Fruit fly (Drosophila melanogaster) whole organism, embryonic: ENCODE data around the gene Alp4.
A peak's percentile ranks its signal among the peaks of the same experiment; 100 is the strongest.

Source experiments
- ATbp ChIP-seq: fragments of 200-800 bp; sonication (Bioruptor generic); optimal IDR thresholded peaks from 2 replicates; lab custom pipeline; 2017; ENCODE audit warnings: missing biosample characterization, mild to moderate bottlenecking, missing genetic modification characterization, missing genetic modification reagents
- Abd-B ChIP-seq: fragments of 200-800 bp; sonication (Bioruptor generic); optimal IDR thresholded peaks from 2 replicates; lab custom pipeline; 2018; ENCODE audit warnings: missing biosample characterization, mild to moderate bottlenecking, missing genetic modification characterization, moderate library complexity
- Atf6 ChIP-seq: fragments of 200-800 bp; sonication (Bioruptor generic); IDR thresholded peaks from 2 replicates; pipeline ENCODE4 v1.3.6; 2022; ENCODE audit warnings: missing biosample characterization, missing genetic modification characterization
- B-H1 ChIP-seq: fragments of 200-800 bp; sonication (Bioruptor generic); IDR thresholded peaks from 3 replicates; pipeline ENCODE4 v1.3.6; 2022; ENCODE audit warnings: missing biosample characterization, missing genetic modification characterization
- Blimp-1 ChIP-seq: fragments of 200-800 bp; sonication (Bioruptor generic); optimal IDR thresholded peaks from 3 replicates; lab custom pipeline; 2018; ENCODE audit warnings: missing biosample characterization, missing genetic modification characterization, mild to moderate bottlenecking, moderate library complexity, missing genetic modification reagents
- CG10321 ChIP-seq: fragments of 200-800 bp; sonication (Bioruptor generic); IDR thresholded peaks from 2 replicates; pipeline ENCODE4 v1.3.6; 2022; ENCODE audit warnings: missing biosample characterization, missing genetic modification characterization
- CG10565 ChIP-seq: fragments of 200-800 bp; sonication (Bioruptor generic); optimal IDR thresholded peaks from 3 replicates; lab custom pipeline; 2016; ENCODE audit warnings: missing biosample characterization, mild to moderate bottlenecking, missing genetic modification characterization
- CG1233 ChIP-seq: fragments of 200-800 bp; sonication (Bioruptor generic); optimal IDR thresholded peaks from 4 replicates; lab custom pipeline; 2018; ENCODE audit warnings: missing biosample characterization, mild to moderate bottlenecking, missing genetic modification characterization
- CG12744 ChIP-seq: fragments of 200-800 bp; sonication (Bioruptor generic); optimal IDR thresholded peaks from 2 replicates; lab custom pipeline; 2016; ENCODE audit warnings: missing biosample characterization, missing genetic modification characterization
- CG15479 ChIP-seq: fragments of 200-800 bp; sonication (Bioruptor generic); optimal IDR thresholded peaks from 3 replicates; lab custom pipeline; 2019; ENCODE audit warnings: missing biosample characterization, mild to moderate bottlenecking, missing genetic modification characterization, moderate library complexity
- CG17568 ChIP-seq: fragments of 200-800 bp; sonication (Bioruptor generic); optimal IDR thresholded peaks from 2 replicates; lab custom pipeline; 2018; ENCODE audit warnings: missing biosample characterization, mild to moderate bottlenecking, missing genetic modification characterization, moderate library complexity
- CG17829 ChIP-seq: fragments of 200-800 bp; optimal IDR thresholded peaks from 2 replicates; lab custom pipeline; 2019; ENCODE audit warnings: missing biosample characterization, mild to moderate bottlenecking, missing genetic modification characterization, moderate library complexity
- CG18011 ChIP-seq: fragments of 200-800 bp; sonication (Bioruptor generic); optimal IDR thresholded peaks from 2 replicates; lab custom pipeline; 2017; ENCODE audit warnings: missing biosample characterization, missing genetic modification characterization, mild to moderate bottlenecking, moderate library complexity, missing genotype
- CG18262 ChIP-seq: fragments of 200-800 bp; optimal IDR thresholded peaks from 3 replicates; lab custom pipeline; 2019; ENCODE audit warnings: missing biosample characterization, mild to moderate bottlenecking, missing genetic modification characterization, moderate library complexity
- CG2889 ChIP-seq: fragments of 200-800 bp; sonication (Bioruptor generic); IDR thresholded peaks from 3 replicates; pipeline ENCODE4 v1.3.6; 2022; ENCODE audit warnings: missing biosample characterization, missing genetic modification characterization
- CG31388 ChIP-seq: fragments of 200-800 bp; sonication (Bioruptor generic); optimal IDR thresholded peaks from 2 replicates; lab custom pipeline; 2016; ENCODE audit warnings: missing biosample characterization, missing genetic modification characterization
- CG4617 ChIP-seq: fragments of 200-800 bp; sonication (Bioruptor generic); optimal IDR thresholded peaks from 3 replicates; lab custom pipeline; 2016; ENCODE audit warnings: missing biosample characterization, missing genetic modification characterization, borderline replicate concordance
- CG6765 ChIP-seq: fragments of 200-800 bp; sonication (Bioruptor generic); optimal IDR thresholded peaks from 3 replicates; lab custom pipeline; 2017; ENCODE audit warnings: missing biosample characterization, mild to moderate bottlenecking, missing genetic modification characterization
- CG7372 ChIP-seq: fragments of 200-800 bp; sonication (Bioruptor generic); IDR thresholded peaks from 2 replicates; pipeline ENCODE4 v1.3.6; 2022; ENCODE audit warnings: missing biosample characterization, missing genetic modification characterization
- CG8089 ChIP-seq: fragments of 200-800 bp; sonication (Bioruptor generic); optimal IDR thresholded peaks from 3 replicates; lab custom pipeline; 2016; ENCODE audit warnings: missing biosample characterization, missing genetic modification characterization
- CG9727 ChIP-seq: fragments of 200-800 bp; sonication (Bioruptor generic); optimal IDR thresholded peaks from 3 replicates; lab custom pipeline; 2017; ENCODE audit warnings: missing biosample characterization, mild to moderate bottlenecking, missing genetic modification characterization
- Dip3 ChIP-seq: fragments of 200-800 bp; sonication (Bioruptor generic); optimal IDR thresholded peaks from 3 replicates; lab custom pipeline; 2016; ENCODE audit warnings: missing biosample characterization, missing genetic modification characterization
- Dp ChIP-seq: fragments of 200-800 bp; sonication (Bioruptor generic); optimal IDR thresholded peaks from 2 replicates; lab custom pipeline; 2018; ENCODE audit warnings: missing biosample characterization, mild to moderate bottlenecking, missing genetic modification characterization, moderate library complexity
- Gug ChIP-seq: fragments of 200-800 bp; sonication (Bioruptor generic); IDR thresholded peaks from 4 replicates; pipeline ENCODE4 v1.3.6; 2022; ENCODE audit warnings: missing biosample characterization, missing genetic modification characterization
- HLH3B ChIP-seq: fragments of 200-800 bp; sonication (Bioruptor generic); IDR thresholded peaks from 2 replicates; pipeline ENCODE4 v1.3.6; 2022; ENCODE audit warnings: missing biosample characterization, missing genetic modification characterization
- Med ChIP-seq: fragments of 200-800 bp; sonication (Bioruptor generic); peaks from one replicate; lab custom pipeline; 2016; ENCODE audit warnings: missing biosample characterization, missing genetic modification characterization, mild to moderate bottlenecking, inconsistent platforms, moderate library complexity
- Myb ChIP-seq: fragments of 200-800 bp; sonication (Bioruptor generic); optimal IDR thresholded peaks from 2 replicates; lab custom pipeline; 2016; ENCODE audit warnings: missing biosample characterization, missing genetic modification characterization
- Neu2 ChIP-seq: fragments of 200-800 bp; sonication (Bioruptor generic); optimal IDR thresholded peaks from 3 replicates; lab custom pipeline; 2016; ENCODE audit warnings: missing biosample characterization, missing genetic modification characterization, borderline replicate concordance
- Rfx ChIP-seq: fragments of 200-800 bp; sonication (Bioruptor generic); IDR thresholded peaks from 2 replicates; pipeline ENCODE4 v1.3.6; 2022; ENCODE audit warnings: missing biosample characterization, missing genetic modification characterization
- Sin3A ChIP-seq: fragments of >200 bp; optimal IDR thresholded peaks from 2 replicates; lab custom pipeline; 2018
- bbx ChIP-seq: fragments of 200-800 bp; sonication (Bioruptor generic); IDR thresholded peaks from 2 replicates; pipeline ENCODE4 v1.3.6; 2022; ENCODE audit warnings: missing biosample characterization, missing genetic modification characterization; ENCODE audit not compliant: partially characterized antibody
- chm ChIP-seq: fragments of 200-800 bp; sonication (Bioruptor generic); IDR thresholded peaks from 2 replicates; pipeline ENCODE4 v1.3.6; 2022; ENCODE audit warnings: missing biosample characterization, missing genetic modification characterization
- chn ChIP-seq: fragments of 200-800 bp; sonication (Bioruptor generic); optimal IDR thresholded peaks from 2 replicates; lab custom pipeline; 2016; ENCODE audit warnings: missing biosample characterization, missing genetic modification characterization
- crc ChIP-seq: fragments of 200-800 bp; sonication (Bioruptor generic); optimal IDR thresholded peaks from 2 replicates; lab custom pipeline; 2016; ENCODE audit warnings: missing biosample characterization, missing genetic modification characterization
- dmrt11E ChIP-seq: fragments of 200-800 bp; sonication (Bioruptor generic); optimal IDR thresholded peaks from 3 replicates; lab custom pipeline; 2018; ENCODE audit warnings: missing biosample characterization, mild to moderate bottlenecking, missing genetic modification characterization, moderate library complexity
- ems ChIP-seq: fragments of 200-800 bp; sonication (Bioruptor generic); optimal IDR thresholded peaks from 3 replicates; lab custom pipeline; 2016; ENCODE audit warnings: missing biosample characterization, missing genetic modification characterization
- ewg ChIP-seq: fragments of 200-800 bp; sonication (Bioruptor generic); optimal IDR thresholded peaks from 3 replicates; lab custom pipeline; 2017; ENCODE audit warnings: mild to moderate bottlenecking, missing biosample characterization, missing genetic modification reagents, missing genetic modification characterization
- fru ChIP-seq: fragments of >200 bp; optimal IDR thresholded peaks from 2 replicates; lab custom pipeline; 2017
- gce ChIP-seq: fragments of 200-800 bp; sonication (Bioruptor generic); IDR thresholded peaks from 3 replicates; pipeline ENCODE4 v1.3.6; 2022; ENCODE audit warnings: missing biosample characterization, missing genetic modification characterization
- hbn ChIP-seq: fragments of 200-800 bp; sonication (Bioruptor generic); IDR thresholded peaks from 2 replicates; pipeline ENCODE4 v1.3.6; 2022; ENCODE audit warnings: missing biosample characterization, missing genetic modification characterization; ENCODE audit not compliant: partially characterized antibody
- jumu ChIP-seq: fragments of 200-800 bp; sonication (Bioruptor generic); optimal IDR thresholded peaks from 3 replicates; lab custom pipeline; 2016; ENCODE audit warnings: missing biosample characterization, missing genetic modification characterization
- knrl ChIP-seq: fragments of 200-800 bp; sonication (Bioruptor generic); IDR thresholded peaks from 3 replicates; pipeline ENCODE4 v1.3.6; 2022; ENCODE audit warnings: missing biosample characterization, missing genetic modification characterization; ENCODE audit not compliant: partially characterized antibody
- lmd ChIP-seq: fragments of 200-800 bp; sonication (Bioruptor generic); IDR thresholded peaks from 2 replicates; pipeline ENCODE4 v1.3.6; 2022; ENCODE audit warnings: missing biosample characterization, missing genetic modification characterization
- prd ChIP-seq, 3 experiments: fragments of >200 bp in 2 of 3; fragments of 200-800 bp in 1 of 3; sonication (Bioruptor generic) in 1 of 3; optimal IDR thresholded peaks in 2 of 3; IDR thresholded peaks in 1 of 3; 2 replicates in 2 of 3; 3 replicates in 1 of 3; pipeline versions ENCODE4 v1.3.6 to Lab custom; 2017 to 2022; ENCODE audit warnings: missing biosample characterization in 1 of 3, missing genetic modification characterization in 1 of 3
- psq ChIP-seq: fragments of 200-800 bp; sonication (Bioruptor generic); optimal IDR thresholded peaks from 2 replicates; lab custom pipeline; 2017; ENCODE audit warnings: missing biosample characterization, missing genetic modification characterization
- row ChIP-seq: fragments of 200-800 bp; sonication (Bioruptor generic); IDR thresholded peaks from 3 replicates; pipeline ENCODE4 v1.3.6; 2022; ENCODE audit warnings: missing biosample characterization, missing genetic modification characterization
- toy ChIP-seq: fragments of 200-800 bp; sonication (Bioruptor generic); IDR thresholded peaks from 2 replicates; pipeline ENCODE4 v1.3.6; 2022; ENCODE audit warnings: missing biosample characterization, missing genetic modification characterization
- unpg ChIP-seq: fragments of 200-800 bp; sonication (Bioruptor generic); optimal IDR thresholded peaks from 3 replicates; lab custom pipeline; 2018; ENCODE audit warnings: missing biosample characterization, mild to moderate bottlenecking, missing genetic modification characterization, moderate library complexity
- z ChIP-seq: fragments of 200-800 bp; sonication (Bioruptor generic); IDR thresholded peaks from 3 replicates; pipeline ENCODE4 v1.3.6; 2022; ENCODE audit warnings: missing biosample characterization, missing genetic modification characterization

The Alp4 gene

dm6 chr3R:31059036-31059806 is 10.5 kb downstream of the Alp4 start (continued):
- TF ChIP-seq CG1233 (GFP tag; lab: Kevin White, UChicago): peak; percentile 69
- peak; percentile 76 for TF ChIP-seq Rfx (GFP tag; lab: Robert Waterston, UW)
- TF ChIP-seq Atf6: peak; percentile 52; the same call in 1 of the 2 replicates
- TF ChIP-seq CG18011: peak; percentile 55
- peak; percentile 82 for TF ChIP-seq lmd
- TF ChIP-seq Sin3A (lab: Kevin White, UChicago): no peak
- peak; percentile 8 for TF ChIP-seq ems (GFP tag; lab: Kevin White, UChicago)
- TF ChIP-seq z (GFP tag; lab: Robert Waterston, UW): no peak
- peak; percentile 46 for TF ChIP-seq chm (GFP tag; lab: Robert Waterston, UW)
- no peak for TF ChIP-seq bbx (GFP tag; lab: Robert Waterston, UW)
- peak; percentile 61 for TF ChIP-seq B-H1 (GFP tag; lab: Robert Waterston, UW)
- peak; percentile 87 for TF ChIP-seq Blimp-1 (GFP tag; lab: Kevin White, UChicago)
- TF ChIP-seq Dip3 (GFP tag; lab: Kevin White, UChicago): no peak
- TF ChIP-seq dmrt11E (tag; lab: Kevin White, UChicago): peak; percentile 81
- TF ChIP-seq CG12744 (GFP tag; lab: Kevin White, UChicago): no peak
- peak; percentile 78 for TF ChIP-seq HLH3B
- peak; percentile 18 for TF ChIP-seq chn
- peak; percentile 38 for TF ChIP-seq psq (GFP tag; lab: Kevin White, UChicago)
- peak; percentile 38 for TF ChIP-seq CG31388 (GFP tag; lab: Kevin White, UChicago)
- TF ChIP-seq Med (GFP tag; lab: Kevin White, UChicago): peak; percentile 57
- TF ChIP-seq prd (optimal IDR thresholded peaks at IDR 0.05; lab: Kevin White, UChicago): no peak
- peak; percentile 89 for TF ChIP-seq prd (GFP tag; IDR thresholded peaks at IDR 0.05; lab: Robert Waterston, UW)
- no peak for TF ChIP-seq knrl (GFP tag; lab: Robert Waterston, UW)
- no peak for TF ChIP-seq toy
- peak; percentile 44; the same call in 1 of the 2 replicates for TF ChIP-seq CG10321 (GFP tag; lab: Robert Waterston, UW)
- peak; percentile 86 for TF ChIP-seq CG9727
- TF ChIP-seq gce (GFP tag; lab: Robert Waterston, UW): 0 out of 3 replicates have a peak, but pooled peaks have one; percentile 70
- peak; percentile 85 for TF ChIP-seq unpg (GFP tag; lab: Kevin White, UChicago)
- no peak for TF ChIP-seq crc
- TF ChIP-seq CG2889 (GFP tag; lab: Robert Waterston, UW): 0 out of 3 replicates have a peak, but pooled peaks have one; percentile 45
- peak; percentile 39 for TF ChIP-seq CG4617 (GFP tag; lab: Kevin White, UChicago)
- TF ChIP-seq Dp: no peak
- peak; percentile 71 for TF ChIP-seq CG7372 (GFP tag; lab: Robert Waterston, UW)
- no peak for TF ChIP-seq Neu2 (GFP tag; lab: Kevin White, UChicago)
- TF ChIP-seq CG17568 (GFP tag; lab: Kevin White, UChicago): peak; percentile 69
- peak; percentile 92 for TF ChIP-seq CG18262 (tag; lab: Kevin White, UChicago)
- TF ChIP-seq ewg (GFP tag; lab: Kevin White, UChicago): peak; percentile 68
- TF ChIP-seq CG10565: no peak
- TF ChIP-seq CG15479: no peak
- peak; percentile 80 for TF ChIP-seq row (GFP tag; lab: Robert Waterston, UW)
- TF ChIP-seq CG8089 (GFP tag; lab: Kevin White, UChicago): no peak
- TF ChIP-seq Abd-B (GFP tag; lab: Kevin White, UChicago): peak; percentile 80
- TF ChIP-seq Gug (GFP tag; lab: Robert Waterston, UW): peak; percentile 40; the same call in 2 of the 4 replicates
- peak; percentile 88 for TF ChIP-seq ATbp (GFP tag; lab: Kevin White, UChicago)
- TF ChIP-seq fru (lab: Kevin White, UChicago): no peak
- TF ChIP-seq jumu (GFP tag; lab: Kevin White, UChicago): no peak
- TF ChIP-seq CG17829 (tag; lab: Kevin White, UChicago): peak; percentile 91
- no peak for TF ChIP-seq Myb (GFP tag; lab: Kevin White, UChicago)
- peak; percentile 60 for TF ChIP-seq CG6765 (GFP tag; lab: Kevin White, UChicago)
- TF ChIP-seq hbn: no peak
